Fruit fly (Drosophila melanogaster): ENCODE results near the gene CG43861.
A peak's percentile ranks its signal among the peaks of the same experiment; 100 is the strongest.

The CG43861 gene

DNA sequence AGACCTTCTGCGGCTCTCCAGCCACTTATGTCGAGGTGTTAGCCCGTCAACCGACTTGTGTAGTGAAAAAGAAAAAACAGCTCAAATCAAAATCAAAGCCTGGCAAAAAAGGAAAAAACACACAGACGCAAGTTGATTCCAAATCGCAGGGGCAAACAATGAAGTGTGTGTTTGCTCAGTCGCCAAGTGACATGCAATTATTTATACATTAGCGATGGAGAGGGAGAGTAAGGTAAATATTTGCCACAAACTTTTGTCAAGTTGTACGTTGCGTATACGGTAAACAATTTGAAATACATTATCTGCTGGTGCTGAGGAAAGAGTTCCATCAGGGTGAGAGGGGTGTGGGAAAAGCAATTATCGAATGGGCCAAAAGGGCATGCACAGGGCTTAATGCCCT, 18.9 kb downstream of the CG43861 start:
- TF ChIP-seq CTCF (optimal IDR thresholded peaks at IDR 0.05) = no peak
- TF ChIP-seq CG8478 (optimal IDR thresholded peaks at IDR 0.05) = no peak

- no peak for TF ChIP-seq CG8478 (optimal IDR thresholded peaks at IDR 0.05)
- no peak for TF ChIP-seq CTCF (optimal IDR thresholded peaks at IDR 0.05)
These were observed 24.6 kb downstream of the CG43861 start for dm6 chr2L:19992427-19992998.

- peak; percentile 64 to 66 for TF ChIP-seq CTCF (optimal IDR thresholded peaks at IDR 0.05)
- TF ChIP-seq CG8478 (optimal IDR thresholded peaks at IDR 0.05) = no peak
These were observed 27.3 kb downstream of the CG43861 start for dm6 chr2L:19989658-19990362.

DNA sequence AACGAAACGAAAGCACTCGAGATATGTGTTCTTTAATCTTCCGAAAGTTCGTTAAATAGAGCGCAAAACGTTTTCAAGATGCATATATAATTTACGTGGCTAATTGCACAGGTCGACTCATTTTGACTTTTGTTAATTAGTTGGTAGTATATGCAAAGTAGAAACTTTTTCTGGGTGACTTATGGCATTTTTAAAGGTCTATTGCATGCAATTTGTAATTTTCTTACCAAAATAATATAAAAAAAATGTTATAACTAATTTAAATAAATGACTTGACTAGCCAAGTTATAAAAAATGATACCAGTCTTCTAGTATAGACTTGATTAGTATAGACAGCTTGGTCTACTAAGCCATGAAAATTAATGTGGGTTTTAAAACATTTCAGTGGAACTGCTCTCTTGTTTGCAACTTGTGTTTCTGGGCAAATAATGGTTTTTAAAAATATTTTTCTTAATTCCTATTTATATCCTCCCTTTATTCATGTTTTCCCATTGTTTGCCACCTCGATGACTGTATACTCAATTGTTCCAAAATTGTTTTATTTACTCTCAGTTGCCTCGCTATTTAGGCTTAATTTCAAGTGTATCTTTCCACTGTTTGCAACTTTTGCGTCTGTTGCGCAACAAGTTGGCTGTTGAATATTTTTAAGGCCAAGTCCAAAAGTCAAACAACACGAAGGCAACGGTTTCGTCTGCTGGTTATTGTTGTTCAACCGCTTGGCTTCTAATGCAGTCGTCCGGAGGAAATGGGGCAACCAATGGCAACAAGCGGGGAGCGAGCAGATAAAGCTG, 29.0 kb downstream of the CG43861 start:
- TF ChIP-seq CG8478 (optimal IDR thresholded peaks at IDR 0.05) (no peak), CTCF (optimal IDR thresholded peaks at IDR 0.05) (no peak)

- TF ChIP-seq CTCF (optimal IDR thresholded peaks at IDR 0.05) = no peak
- TF ChIP-seq CG8478 (optimal IDR thresholded peaks at IDR 0.05) = no peak
These were observed 49.7 kb downstream of the CG43861 start, which contains the start of gene Hf for dm6 chr2L:19967390-19967789. Gene Hf, minus strand, starts transcription at chr2L:19967685.

DNA sequence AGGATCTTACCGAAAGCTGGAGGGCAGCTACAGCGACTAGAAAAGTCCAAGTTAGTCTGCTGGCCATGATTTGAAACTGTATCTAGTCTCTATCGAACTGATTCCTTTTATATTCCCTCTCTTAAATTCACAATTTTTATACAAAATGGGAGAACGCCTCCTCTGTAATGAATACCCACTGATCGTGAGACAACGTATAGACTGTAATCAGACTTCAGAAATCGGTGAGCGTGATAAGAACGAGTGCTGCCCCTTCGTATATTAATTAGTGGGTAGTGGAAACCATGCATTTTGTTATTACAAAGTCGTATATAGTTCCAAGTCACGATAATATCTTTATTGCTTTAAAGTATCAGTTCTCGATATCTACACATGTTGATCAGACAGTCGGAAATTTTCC, 50.7 kb downstream of the CG43861 start, which contains the start of gene OS9:
OS9 (minus strand) TSS at position 101 of the 400 bp plus-strand sequence.
- TF ChIP-seq CTCF (optimal IDR thresholded peaks at IDR 0.05) (no peak), CG8478 (optimal IDR thresholded peaks at IDR 0.05) (no peak)

DNA sequence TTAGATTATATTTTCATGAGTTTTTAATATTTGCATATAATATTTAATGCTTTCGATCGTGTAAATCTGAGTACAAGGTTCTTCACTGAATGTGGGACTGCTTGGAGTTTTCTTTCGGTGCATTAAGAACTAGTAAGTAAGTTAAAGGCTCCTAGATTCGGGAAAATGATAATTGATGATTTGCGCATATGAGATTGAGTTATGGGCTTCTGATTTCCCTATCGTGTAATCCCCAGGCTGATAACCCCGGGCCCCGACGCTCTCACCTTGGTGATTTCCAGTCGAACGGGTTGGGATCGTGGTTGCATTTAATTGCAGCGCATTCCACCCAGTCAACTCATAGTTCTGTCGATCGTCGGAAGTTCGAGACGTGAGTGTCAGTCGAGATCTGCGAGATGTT, 53.2 kb downstream of the CG43861 start, which contains the start of gene CG10680:
CG10680 (plus strand) TSS at position 301 of the 400 bp plus-strand sequence.
- TF ChIP-seq CTCF (optimal IDR thresholded peaks at IDR 0.05) (no peak), CG8478 (optimal IDR thresholded peaks at IDR 0.05) (no peak)

DNA sequence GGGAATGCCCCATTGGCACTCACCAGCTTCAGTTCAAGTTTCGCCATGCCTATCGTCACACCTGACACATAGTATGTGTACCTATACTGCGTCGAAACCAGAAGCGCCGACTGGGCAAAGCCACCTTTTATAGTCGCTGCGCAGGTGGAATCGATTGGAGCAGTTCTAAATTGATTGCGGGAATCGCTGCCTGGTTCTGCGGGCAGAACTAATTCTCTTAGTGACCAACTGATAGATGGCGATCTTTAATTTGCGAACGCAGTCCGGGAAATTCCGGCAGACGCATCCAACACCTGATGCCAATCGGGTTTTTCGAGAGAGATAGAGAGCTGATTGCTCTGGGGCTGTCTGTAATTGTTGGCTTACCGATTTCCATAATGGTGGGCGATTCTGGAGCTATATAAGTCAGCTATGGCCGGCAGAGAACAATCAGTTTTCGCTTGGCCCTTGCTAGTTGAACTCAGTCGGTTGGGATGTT, 54.8 kb downstream of the CG43861 start, which contains the start of the genes CG13965 and CG16772:
CG13965 (minus strand) TSS at position 101 of the 478 bp plus-strand sequence.
CG16772 (plus strand) TSS at position 428 of the 478 bp plus-strand sequence.
- TF ChIP-seq CTCF (optimal IDR thresholded peaks at IDR 0.05) (no peak), CG8478 (optimal IDR thresholded peaks at IDR 0.05) (no peak)

DNA sequence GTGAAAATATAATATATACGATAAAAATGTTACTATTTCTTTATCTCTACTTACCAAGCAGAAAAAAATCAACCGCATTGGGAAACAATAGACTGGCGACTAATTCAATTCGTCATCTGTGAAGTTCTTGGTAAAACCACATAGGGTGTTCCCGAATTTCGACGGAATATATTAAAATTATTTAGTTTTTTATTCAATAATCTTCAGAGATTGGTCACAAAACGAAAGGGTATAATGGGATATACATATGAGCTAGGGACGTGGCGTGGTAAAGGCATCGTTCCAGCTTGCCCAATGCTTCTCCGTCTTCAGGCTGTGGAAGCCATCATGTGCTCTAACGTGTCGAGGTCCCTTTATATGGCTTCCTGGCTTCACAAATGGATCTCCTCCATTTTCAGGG, 55.5 kb downstream of the CG43861 start, which contains the start of gene CG42866:
CG42866 (minus strand) TSS at position 101 of the 400 bp plus-strand sequence.
- TF ChIP-seq CG8478 (optimal IDR thresholded peaks at IDR 0.05) (no peak), CTCF (optimal IDR thresholded peaks at IDR 0.05) (no peak)

dm6 chr2L:19960930-19961329, 56.2 kb downstream of the CG43861 start, which contains the start of gene CG34051:
Gene CG34051, minus strand, starts transcription at chr2L:19961030.
- no peak for TF ChIP-seq CG8478 (optimal IDR thresholded peaks at IDR 0.05)
- TF ChIP-seq CTCF (optimal IDR thresholded peaks at IDR 0.05) = no peak

DNA sequence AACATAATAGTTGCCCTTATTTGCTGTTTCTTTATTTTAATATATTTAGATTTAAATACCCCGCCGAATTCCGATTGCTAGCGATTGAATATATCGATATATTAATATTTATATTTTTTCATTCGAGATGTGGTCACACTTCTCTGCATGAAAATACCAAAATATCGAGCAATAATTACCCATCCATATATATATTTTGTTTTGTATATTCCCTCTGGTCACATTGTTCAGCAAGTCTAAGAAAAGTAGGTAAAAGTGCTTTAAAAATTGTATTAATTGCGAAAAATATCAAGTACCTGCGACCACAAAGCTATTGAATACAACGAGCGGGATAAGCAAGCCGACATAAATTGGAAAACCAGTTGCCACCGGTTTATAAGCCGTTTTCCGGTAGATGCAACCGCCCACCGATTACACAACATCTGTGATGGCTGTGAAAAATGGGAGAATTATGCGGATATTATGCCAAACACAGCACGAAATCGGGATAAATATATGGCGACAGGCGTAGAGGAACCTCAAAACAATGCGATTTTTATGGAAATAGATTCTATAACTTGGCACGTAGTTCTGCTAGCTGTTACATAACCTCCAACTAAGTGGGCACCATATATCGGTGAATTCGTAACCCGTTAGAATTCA, 58.4 kb downstream of the CG43861 start, which contains the start of gene COX4:
COX4 (plus strand) TSS at position 194 of the 642 bp plus-strand sequence.
- no peak for TF ChIP-seq CTCF (optimal IDR thresholded peaks at IDR 0.05)
- TF ChIP-seq CG8478 (optimal IDR thresholded peaks at IDR 0.05) = no peak

DNA sequence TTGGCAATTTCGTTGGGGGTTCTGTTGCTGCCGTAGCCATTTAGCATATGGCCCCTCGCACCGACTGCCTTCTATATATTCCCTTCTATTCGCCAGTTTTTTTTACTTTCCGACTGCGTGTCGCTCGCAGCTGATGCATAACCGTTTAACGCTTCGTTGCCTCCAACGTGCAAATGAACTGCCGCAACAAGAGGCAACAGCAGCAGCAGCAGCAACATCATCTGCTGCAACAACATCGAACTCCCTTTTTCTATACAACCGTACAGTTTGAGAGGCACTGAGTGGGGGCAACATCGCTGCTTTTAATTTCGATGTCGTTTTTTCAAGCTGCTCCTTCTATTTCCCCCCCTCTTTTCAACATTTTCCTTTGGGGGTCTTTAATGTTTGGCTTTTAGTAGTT, 64.9 kb downstream of the CG43861 start:
- no peak for TF ChIP-seq CTCF (optimal IDR thresholded peaks at IDR 0.05)

dm6 chr2L:19951543-19952163, 65.4 kb downstream of the CG43861 start:
- TF ChIP-seq CG8478 (optimal IDR thresholded peaks at IDR 0.05) (no peak), CTCF (optimal IDR thresholded peaks at IDR 0.05) (no peak)

DNA sequence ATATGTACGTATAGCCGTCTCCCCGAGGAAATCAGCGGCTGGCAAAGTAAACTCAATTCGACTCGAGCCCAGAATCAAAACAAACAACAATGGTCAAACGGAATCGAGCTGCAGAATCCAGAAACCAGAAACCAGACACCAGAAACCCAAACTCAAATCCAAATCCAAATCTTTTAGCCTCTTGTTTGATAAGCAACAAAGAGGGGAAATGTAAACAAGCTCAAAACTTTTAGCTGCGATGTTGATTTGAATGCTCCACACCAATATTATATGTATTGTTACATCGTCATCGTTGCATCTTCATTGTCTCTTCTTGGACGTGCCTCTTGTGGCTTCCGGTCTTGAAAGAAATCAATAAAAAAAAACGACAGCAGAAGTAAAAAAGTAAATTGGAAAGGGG, 67.5 kb downstream of the CG43861 start:
- no peak for TF ChIP-seq CG8478 (optimal IDR thresholded peaks at IDR 0.05)
- TF ChIP-seq CTCF (optimal IDR thresholded peaks at IDR 0.05) = no peak

Data from S2 (cell line).